Fruit fly (Drosophila melanogaster): Measurements from ENCODE around the gene CG42331.
A peak's percentile ranks its signal among the peaks of the same experiment; 100 is the strongest.

CG42331 gene

dm6 chr3R:24813637-24814301 lies 41.8 kb downstream of the CG42331 start, which contains the start of the genes lili and CG34150 (continued):
- TF ChIP-seq CG3407 (GFP tag; optimal IDR thresholded peaks at IDR 0.05) (peak; percentile 13), CG10321 (GFP tag; IDR thresholded peaks at IDR 0.05) (no peak), exex (tag; optimal IDR thresholded peaks at IDR 0.05) (no peak), eve (GFP tag; optimal IDR thresholded peaks at IDR 0.05) (no peak), CG10431 (GFP tag; optimal IDR thresholded peaks at IDR 0.05) (peak; percentile 30), kni (GFP tag; optimal IDR thresholded peaks at IDR 0.05) (peak; percentile 2), Dbx (GFP tag; IDR thresholded peaks at IDR 0.05) (peak; percentile 82), en (GFP tag; optimal IDR thresholded peaks at IDR 0.05) (peak; percentile 25), CG7928 (GFP tag; optimal IDR thresholded peaks at IDR 0.05) (peak; percentile 54), lab (GFP tag; optimal IDR thresholded peaks at IDR 0.05) (peak; percentile 71), CG12942 (GFP tag; optimal IDR thresholded peaks at IDR 0.05) (peak; percentile 74), pita (GFP tag; optimal IDR thresholded peaks at IDR 0.05) (no peak), dm (GFP tag; optimal IDR thresholded peaks at IDR 0.05) (peak; percentile 30), fd3F (GFP tag; optimal IDR thresholded peaks at IDR 0.05) (peak; percentile 67), phol (tag; optimal IDR thresholded peaks at IDR 0.05) (peak; percentile 90), PHDP (tag; optimal IDR thresholded peaks at IDR 0.05) (peak; percentile 77), CG8944 (GFP tag; optimal IDR thresholded peaks at IDR 0.05) (peak; percentile 67), Spps (tag; optimal IDR thresholded peaks at IDR 0.05) (peak; percentile 43), tgo (GFP tag; IDR thresholded peaks at IDR 0.05) (peak; percentile 72), CG14860 (GFP tag; IDR thresholded peaks at IDR 0.05; ENCODE audit: partially characterized antibody) (peak; percentile 70; the same call in 2 of the 3 replicates), ftz-f1 (GFP tag; optimal IDR thresholded peaks at IDR 0.05) (peak; percentile 14), fu2 (GFP tag; optimal IDR thresholded peaks at IDR 0.05) (peak; percentile 47), CG9727 (GFP tag; optimal IDR thresholded peaks at IDR 0.05) (peak; percentile 72), CG15696 (tag; optimal IDR thresholded peaks at IDR 0.05) (peak; percentile 82), grau (tag; optimal IDR thresholded peaks at IDR 0.05) (peak; percentile 75), gro (GFP tag; optimal IDR thresholded peaks at IDR 0.05) (peak; percentile 81), CG12155 (GFP tag; optimal IDR thresholded peaks at IDR 0.05) (peak; percentile 82), btn (GFP tag; optimal IDR thresholded peaks at IDR 0.05) (no peak), ci (GFP tag; IDR thresholded peaks at IDR 0.05) (peak; percentile 73), CG17361 (GFP tag; IDR thresholded peaks at IDR 0.05) (peak; percentile 78), Sry-δ (GFP tag; optimal IDR thresholded peaks at IDR 0.05) (peak; percentile 95), MTF-1 (GFP tag; optimal IDR thresholded peaks at IDR 0.05; ENCODE audit: borderline replicate concordance) (no peak), CG12236 (GFP tag; optimal IDR thresholded peaks at IDR 0.05) (peak; percentile 42), CG13624 (GFP tag; optimal IDR thresholded peaks at IDR 0.05) (peak; percentile 88), da (GFP tag; optimal IDR thresholded peaks at IDR 0.05) (peak; percentile 22), kah (GFP tag; optimal IDR thresholded peaks at IDR 0.05) (no peak), zf30C (GFP tag; optimal IDR thresholded peaks at IDR 0.05) (peak; percentile 22), CG31224 (GFP tag; IDR thresholded peaks at IDR 0.05) (peak; percentile 42; the same call in 1 of the 2 replicates), Side (GFP tag; optimal IDR thresholded peaks at IDR 0.05) (peak; percentile 55), CG43689 (GFP tag; IDR thresholded peaks at IDR 0.05) (no peak), CG11398 (GFP tag; optimal IDR thresholded peaks at IDR 0.05) (no peak), Gug (GFP tag; IDR thresholded peaks at IDR 0.05) (peak; percentile 57; the same call in 3 of the 4 replicates), CG7372 (GFP tag; IDR thresholded peaks at IDR 0.05) (peak; percentile 72; the same call in 1 of the 2 replicates), CG10267 (tag; optimal IDR thresholded peaks at IDR 0.05) (peak; percentile 80), pnt (GFP tag; optimal IDR thresholded peaks at IDR 0.05) (peak; percentile 3), fru (optimal IDR thresholded peaks at IDR 0.05) (no peak), gem (tag; optimal IDR thresholded peaks at IDR 0.05) (peak; percentile 83), CG10979 (tag; optimal IDR thresholded peaks at IDR 0.05) (peak; percentile 57), HLHmδ (GFP tag; optimal IDR thresholded peaks at IDR 0.05) (no peak), zfh2 (GFP tag; optimal IDR thresholded peaks at IDR 0.05) (peak; percentile 64)
